Worm (Caenorhabditis elegans) whole organism, L4 larva: ENCODE data around the gene dhhc-10.

ENCODE experiments used
- R02D3.7 ChIP-seq: fragments of 150-350 bp; sonication (generic microtip); optimal IDR thresholded peaks from 3 replicates; lab custom pipeline; 2014; ENCODE audit warnings: missing biosample characterization, missing genetic modification characterization
- ceh-32 ChIP-seq: sonication (generic microtip); optimal IDR thresholded peaks from 2 replicates; lab custom pipeline; 2016; ENCODE audit warnings: mild to moderate bottlenecking, missing genetic modification characterization, missing compliant biosample characterization; ENCODE audit not compliant: poor library complexity
- ceh-44 ChIP-seq: fragments of 200-800 bp; sonication (Bioruptor generic); IDR thresholded peaks from 2 replicates; pipeline ENCODE4 v1.3.6; 2022; ENCODE audit warnings: missing genetic modification reagents, missing genetic modification characterization, missing compliant biosample characterization
- cey-2 ChIP-seq: sonication (generic microtip); optimal IDR thresholded peaks from 3 replicates; lab custom pipeline; 2017; ENCODE audit warnings: missing genetic modification characterization, mild to moderate bottlenecking, missing compliant biosample characterization, antibody characterized with exemption, borderline replicate concordance; ENCODE audit not compliant: insufficient read depth
- daf-16 ChIP-seq, 3 experiments: sonication (generic microtip); optimal IDR thresholded peaks; 2 replicates each; lab custom pipeline; 2016 to 2017; ENCODE audit warnings: missing genetic modification characterization in 3 of 3, missing genetic modification reagents in 3 of 3, mild to moderate bottlenecking in 2 of 3, missing compliant biosample characterization in 2 of 3, missing biosample characterization in 1 of 3, moderate library complexity in 1 of 3
- dmd-6 ChIP-seq: fragments of 200-800 bp; sonication (Bioruptor generic); IDR thresholded peaks from 2 replicates; pipeline ENCODE4 v1.3.6; 2022; ENCODE audit warnings: missing genetic modification reagents, missing genetic modification characterization, missing compliant biosample characterization
- dve-1 ChIP-seq: sonication (generic microtip); optimal IDR thresholded peaks from 2 replicates; lab custom pipeline; 2017; ENCODE audit warnings: antibody characterized with exemption, mild to moderate bottlenecking, missing genetic modification characterization, missing compliant biosample characterization; ENCODE audit not compliant: insufficient read depth
- egl-27 ChIP-seq: sonication (generic microtip); optimal IDR thresholded peaks from 3 replicates; lab custom pipeline; 2017; ENCODE audit warnings: missing biosample characterization, missing genetic modification reagents, missing genetic modification characterization
- fkh-10 ChIP-seq: fragments of 150-350 bp; optimal IDR thresholded peaks from 2 replicates; lab custom pipeline; 2014; ENCODE audit warnings: missing biosample characterization, missing genetic modification reagents, missing genetic modification characterization
- hlh-11 ChIP-seq: fragments of 200-800 bp; sonication (Bioruptor generic); optimal IDR thresholded peaks from 2 replicates; lab custom pipeline; 2018; ENCODE audit warnings: mild to moderate bottlenecking, missing genetic modification characterization, missing compliant biosample characterization
- hlh-30 ChIP-seq: sonication (generic microtip); optimal IDR thresholded peaks from 2 replicates; lab custom pipeline; 2017; ENCODE audit warnings: antibody characterized with exemption, mild to moderate bottlenecking, missing genetic modification characterization, missing compliant biosample characterization; ENCODE audit not compliant: insufficient read depth
- lin-1 ChIP-seq: fragments of 200-800 bp; sonication (Bioruptor generic); IDR thresholded peaks from 2 replicates; pipeline ENCODE4 v1.3.6; 2022; ENCODE audit warnings: missing genetic modification reagents, missing genetic modification characterization, missing compliant biosample characterization
- madf-5 ChIP-seq, 2 experiments: fragments of 200-800 bp; sonication (Bioruptor generic); IDR thresholded peaks; 2 replicates each; pipeline ENCODE4 v1.3.6; 2022; ENCODE audit warnings: missing compliant biosample characterization in 2 of 2, missing genetic modification characterization in 2 of 2
- madf-9 ChIP-seq: fragments of 200-800 bp; sonication (Bioruptor generic); conservative IDR thresholded peaks from 2 replicates; pipeline ENCODE4 v1.3.6; 2022; ENCODE audit warnings: missing genetic modification reagents, missing genetic modification characterization, missing compliant biosample characterization
- nhr-28 ChIP-seq: fragments of 150-350 bp; optimal IDR thresholded peaks from 2 replicates; lab custom pipeline; 2014; ENCODE audit warnings: missing biosample characterization, missing genetic modification characterization
- nhr-6 ChIP-seq: fragments of 150-350 bp; optimal IDR thresholded peaks from 2 replicates; lab custom pipeline; 2014; ENCODE audit warnings: missing biosample characterization, missing genetic modification characterization
- pqm-1 ChIP-seq: sonication (generic microtip); optimal IDR thresholded peaks from 2 replicates; lab custom pipeline; 2017; ENCODE audit warnings: missing biosample characterization, missing genetic modification characterization
- set-16 ChIP-seq: fragments of 200-800 bp; sonication (Bioruptor generic); IDR thresholded peaks from 2 replicates; pipeline ENCODE4 v1.3.6; 2022; ENCODE audit warnings: missing genetic modification reagents, missing genetic modification characterization, missing compliant biosample characterization
- tag-97 ChIP-seq: fragments of 200-800 bp; sonication (Bioruptor generic); IDR thresholded peaks from 2 replicates; pipeline ENCODE4 v1.3.6; 2022; ENCODE audit warnings: missing genetic modification characterization, missing compliant biosample characterization
- unc-62 ChIP-seq, 3 experiments: fragments of 150-350 bp in 1 of 3; sonication (generic microtip); optimal IDR thresholded peaks in 2 of 3; peaks in 1 of 3; 1 replicate in 1 of 3; 2 replicates in 2 of 3; lab custom pipeline; 2014 to 2017; ENCODE audit warnings: missing biosample characterization in 3 of 3, missing genetic modification characterization in 3 of 3, missing genetic modification reagents in 3 of 3, missing genotype in 1 of 3
- zag-1 ChIP-seq: fragments of 150-350 bp; optimal IDR thresholded peaks from 2 replicates; lab custom pipeline; 2014; ENCODE audit warnings: missing biosample characterization, missing genetic modification characterization
- zip-2 ChIP-seq: fragments of 150-350 bp; optimal IDR thresholded peaks from 2 replicates; lab custom pipeline; 2014; ENCODE audit warnings: missing biosample characterization, missing genetic modification characterization

Gene dhhc-10

DNA sequence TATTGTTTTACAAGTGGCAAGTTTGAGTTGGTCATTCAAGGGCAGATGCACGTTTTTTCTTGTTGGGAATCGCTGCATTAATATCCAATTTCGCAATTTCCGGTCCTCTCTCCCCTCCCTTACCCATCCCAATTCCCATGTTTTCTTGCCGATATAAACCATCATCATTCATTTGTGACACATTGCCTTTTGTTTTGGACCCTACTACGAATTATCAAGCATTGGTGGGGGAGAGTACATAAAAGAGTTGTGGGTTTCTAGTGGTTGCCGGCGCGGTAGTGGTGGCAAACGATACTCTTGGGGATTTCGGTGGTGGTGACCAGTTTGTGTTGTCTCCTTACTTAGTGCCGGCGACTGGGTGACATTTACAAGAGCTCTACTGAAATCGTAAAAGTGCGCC lies 35.3 kb downstream of the dhhc-10 start:
- peak in 1 of 2 experiments; percentile 78 for TF ChIP-seq unc-62 (GFP tag; optimal IDR thresholded peaks at IDR 0.05 in 1 of 2; lab: Kevin White, UChicago)
- TF ChIP-seq unc-62 (tag; optimal IDR thresholded peaks at IDR 0.05; lab: Kevin White, UChicago): no peak
- no peak for TF ChIP-seq fkh-10

DNA sequence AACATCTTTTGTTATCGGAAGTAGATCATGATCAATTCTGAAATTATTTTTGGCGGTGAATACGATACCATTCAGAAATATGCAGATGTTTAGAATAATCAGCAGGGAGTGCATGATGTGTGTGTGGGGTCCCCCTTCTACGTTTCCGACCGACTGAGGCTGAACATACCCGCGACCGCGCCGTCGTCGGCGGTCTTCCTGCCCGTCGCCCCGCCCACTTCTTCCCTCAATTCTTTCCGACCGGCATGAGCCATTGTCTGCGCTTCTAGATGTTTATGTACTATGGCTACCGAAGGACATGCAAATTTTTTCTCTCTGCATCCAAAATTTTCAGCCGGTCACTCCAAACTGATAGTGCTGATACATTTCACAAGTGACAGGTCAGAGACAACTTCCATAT lies 37.1 kb downstream of the dhhc-10 start:
- TF ChIP-seq set-16 (GFP tag; lab: Robert Waterston, UW): peak; percentile 70
- peak; percentile 25; the same call in 1 of the 2 replicates for TF ChIP-seq dmd-6
- TF ChIP-seq madf-5 (GFP tag; IDR thresholded peaks at IDR 0.05; lab: Robert Waterston, UW): 0 out of 4 replicates have a peak, but pooled peaks of 1 of the 2 experiments have one; percentile 59
- TF ChIP-seq R02D3.7: no peak

ce11 chrX:4749080-4749479 lies 42.1 kb downstream of the dhhc-10 start, which contains the start of gene lon-2:
lon-2 (minus strand) TSS chrX:4749083.
- TF ChIP-seq zag-1 (tag; lab: Kevin White, UChicago) (no peak), madf-9 (no peak), daf-16 (GFP tag; optimal IDR thresholded peaks at IDR 0.05; lab: Kevin White, UChicago) (no peak), daf-16 (tag; optimal IDR thresholded peaks at IDR 0.05; lab: Kevin White, UChicago) (peak; percentile 22), nhr-28 (tag; lab: Kevin White, UChicago) (peak; percentile 81), pqm-1 (tag; lab: Kevin White, UChicago) (peak; percentile 80), hlh-11 (tag; lab: Kevin White, UChicago) (peak; percentile 43), hlh-30 (tag; lab: Kevin White, UChicago) (peak; percentile 7), lin-1 (GFP tag; lab: Robert Waterston, UW) (no peak), cey-2 (tag; lab: Kevin White, UChicago) (no peak), dve-1 (peak; percentile 14)

DNA sequence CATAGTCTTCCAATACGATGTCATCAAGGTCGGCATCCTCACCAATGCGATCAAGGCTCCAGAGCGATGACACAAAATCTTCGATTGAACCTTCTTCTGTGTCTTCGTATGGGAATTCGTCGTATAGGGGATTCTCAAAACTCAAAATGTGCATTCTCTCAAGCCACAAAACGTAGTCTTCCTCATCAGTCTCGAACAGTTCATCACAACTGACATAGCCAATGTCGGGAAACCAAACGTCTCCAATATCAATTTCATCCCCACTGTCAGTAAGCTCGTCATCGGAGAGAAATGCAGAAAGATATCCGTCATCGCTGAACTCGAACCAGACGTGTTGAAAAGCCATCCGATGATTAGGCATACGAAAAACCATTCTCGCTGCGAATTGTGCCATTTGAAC lies 47.7 kb downstream of the dhhc-10 start, which contains the start of gene C39E6.2:
Gene C39E6.2 (minus strand): TSS at position 394 of the 400 bp plus-strand sequence.
- TF ChIP-seq nhr-6 (tag; lab: Kevin White, UChicago) (no peak), madf-5 (GFP tag; IDR thresholded peaks at IDR 0.05; lab: Robert Waterston, UW) (no peak), nhr-28 (tag; lab: Kevin White, UChicago) (no peak), ceh-44 (GFP tag; lab: Robert Waterston, UW) (no peak), egl-27 (tag; lab: Kevin White, UChicago) (no peak), tag-97 (GFP tag; lab: Robert Waterston, UW) (no peak), unc-62 (GFP tag; optimal IDR thresholded peaks at IDR 0.05 in 1 of 2; lab: Kevin White, UChicago) (peak in 1 of 2 experiments; percentile 94), unc-62 (tag; optimal IDR thresholded peaks at IDR 0.05; lab: Kevin White, UChicago) (no peak), zip-2 (tag; lab: Kevin White, UChicago) (no peak), ceh-32 (tag; lab: Kevin White, UChicago) (no peak)
